Worm (Caenorhabditis elegans): ENCODE results near the gene F10E7.5.

ce11 chrII:7112780-7113179 lies 1.0 kb downstream of the F10E7.5 start, which contains the start of gene F10E7.6:
- no peak for TF ChIP-seq hnd-1 (tag; optimal IDR thresholded peaks at IDR 0.05)
- TF ChIP-seq ets-7 (tag; optimal IDR thresholded peaks at IDR 0.05) = no peak
- no peak for TF ChIP-seq ama-1 (optimal IDR thresholded peaks at IDR 0.05)
- no peak for TF ChIP-seq pes-1 (GFP tag; IDR thresholded peaks at IDR 0.05)
- no peak for TF ChIP-seq sea-1 (GFP tag; conservative IDR thresholded peaks at IDR 0.05)
- no peak for TF ChIP-seq ceh-13 (GFP tag; optimal IDR thresholded peaks at IDR 0.05)

Measured in whole organism, early embryonic.